Fruit fly (Drosophila melanogaster) whole organism, wandering third instar larva: ENCODE data around the gene Cht7.
A peak's percentile ranks its signal among the peaks of the same experiment; 100 is the strongest.

Experiments used
- Abd-B ChIP-seq: fragments of >200 bp; optimal IDR thresholded peaks from 2 replicates; lab custom pipeline; 2017; ENCODE audit warnings: missing biosample characterization, missing genetic modification characterization
- CG32264 ChIP-seq: fragments of 200-800 bp; sonication (Bioruptor generic); optimal IDR thresholded peaks from 2 replicates; lab custom pipeline; 2016; ENCODE audit warnings: missing biosample characterization, missing genetic modification characterization
- CG9705 ChIP-seq: fragments of 200-800 bp; sonication (Bioruptor generic); optimal IDR thresholded peaks from 2 replicates; lab custom pipeline; 2018; ENCODE audit warnings: missing biosample characterization, mild to moderate bottlenecking, missing genetic modification characterization
- CrebA ChIP-seq: fragments of 200-800 bp; sonication (Bioruptor generic); optimal IDR thresholded peaks from 2 replicates; lab custom pipeline; 2016; ENCODE audit warnings: missing biosample characterization, mild to moderate bottlenecking, missing genetic modification characterization, borderline replicate concordance
- Dfd ChIP-seq: fragments of >200 bp; optimal IDR thresholded peaks from 2 replicates; lab custom pipeline; 2017; ENCODE audit warnings: missing biosample characterization, missing genetic modification characterization
- Dif ChIP-seq: fragments of 200-275, 200-300 bp; sonication (Bioruptor generic); optimal IDR thresholded peaks from 2 replicates; lab custom pipeline; 2018; ENCODE audit warnings: missing biosample characterization, missing genetic modification characterization; ENCODE audit not compliant: partially characterized antibody
- GATAd ChIP-seq: sonication (Bioruptor generic); optimal IDR thresholded peaks from 2 replicates; lab custom pipeline; 2016; ENCODE audit warnings: missing biosample characterization, missing genetic modification characterization
- HLH106 ChIP-seq: fragments of 200-800 bp; optimal IDR thresholded peaks from 3 replicates; lab custom pipeline; 2019; ENCODE audit warnings: missing biosample characterization, mild to moderate bottlenecking, missing genetic modification characterization, moderate library complexity
- Hnf4 ChIP-seq: fragments of 200-800 bp; sonication (Bioruptor generic); optimal IDR thresholded peaks from 2 replicates; lab custom pipeline; 2016; ENCODE audit warnings: missing biosample characterization, mild to moderate bottlenecking, missing genetic modification characterization
- Hr78 ChIP-seq: fragments of >200 bp; optimal IDR thresholded peaks from 2 replicates; lab custom pipeline; 2017; ENCODE audit warnings: missing biosample characterization, missing genetic modification characterization
- Jra ChIP-seq: sonication (Bioruptor generic); optimal IDR thresholded peaks from 2 replicates; lab custom pipeline; 2016; ENCODE audit warnings: missing biosample characterization, missing genetic modification characterization
- Mio ChIP-seq: sonication (Bioruptor generic); optimal IDR thresholded peaks from 2 replicates; lab custom pipeline; 2016; ENCODE audit warnings: missing biosample characterization, missing genetic modification characterization
- Myc ChIP-seq: fragments of >200 bp; optimal IDR thresholded peaks from 2 replicates; lab custom pipeline; 2017
- N ChIP-seq: fragments of >200 bp; optimal IDR thresholded peaks from 2 replicates; lab custom pipeline; 2018; ENCODE audit warnings: missing biosample characterization, missing external identifiers, missing genetic modification characterization
- OdsH ChIP-seq: fragments of 200-800 bp; sonication (Bioruptor generic); optimal IDR thresholded peaks from 2 replicates; lab custom pipeline; 2016; ENCODE audit warnings: missing biosample characterization, mild to moderate bottlenecking, missing genetic modification characterization
- Rel ChIP-seq, 2 experiments: fragments of 200-800 bp; sonication (Bioruptor generic) in 1 of 2; optimal IDR thresholded peaks; 2 replicates in 1 of 2; 3 replicates in 1 of 2; lab custom pipeline; 2016 to 2019; ENCODE audit warnings: mild to moderate bottlenecking in 2 of 2, missing biosample characterization in 2 of 2, missing genetic modification characterization in 2 of 2, moderate library complexity in 1 of 2
- Sp1 ChIP-seq: fragments of 200-800 bp; sonication (Bioruptor generic); optimal IDR thresholded peaks from 3 replicates; lab custom pipeline; 2019; ENCODE audit warnings: missing biosample characterization, mild to moderate bottlenecking, missing genetic modification characterization, moderate library complexity
- br ChIP-seq: fragments of 200-800 bp; sonication (Bioruptor generic); optimal IDR thresholded peaks from 2 replicates; lab custom pipeline; 2016; ENCODE audit warnings: missing biosample characterization, missing genetic modification characterization
- brk ChIP-seq: fragments of 200-800 bp; sonication (Bioruptor generic); optimal IDR thresholded peaks from 2 replicates; lab custom pipeline; 2016; ENCODE audit warnings: missing biosample characterization, mild to moderate bottlenecking, missing genetic modification characterization
- dmrt93B ChIP-seq: fragments of 200-800 bp; sonication (Bioruptor generic); optimal IDR thresholded peaks from 2 replicates; lab custom pipeline; 2018; ENCODE audit warnings: missing biosample characterization, mild to moderate bottlenecking, missing genetic modification characterization
- dsf ChIP-seq: sonication (Bioruptor generic); optimal IDR thresholded peaks from 2 replicates; lab custom pipeline; 2016; ENCODE audit warnings: missing biosample characterization, missing genetic modification characterization, borderline replicate concordance
- ey ChIP-seq: fragments of 200-800 bp; sonication (Bioruptor generic); optimal IDR thresholded peaks from 2 replicates; lab custom pipeline; 2016; ENCODE audit warnings: missing biosample characterization, missing genetic modification characterization
- foxo ChIP-seq, 2 experiments: fragments of 200-800 bp; sonication (Bioruptor generic); optimal IDR thresholded peaks; 2 replicates in 1 of 2; 3 replicates in 1 of 2; lab custom pipeline; 2016 to 2017; ENCODE audit warnings: missing biosample characterization in 2 of 2, missing genetic modification characterization in 2 of 2
- fru ChIP-seq: fragments of 200-800 bp; sonication (Bioruptor generic); optimal IDR thresholded peaks from 3 replicates; lab custom pipeline; 2016; ENCODE audit warnings: missing biosample characterization, mild to moderate bottlenecking, missing genetic modification characterization
- h ChIP-seq: fragments of 200-800 bp; sonication (Bioruptor generic); optimal IDR thresholded peaks from 3 replicates; lab custom pipeline; 2016; ENCODE audit warnings: missing biosample characterization, mild to moderate bottlenecking, missing genetic modification characterization
- jim ChIP-seq: fragments of 175-275, 200-325 bp; sonication (Bioruptor generic); optimal IDR thresholded peaks from 2 replicates; lab custom pipeline; 2016; ENCODE audit warnings: missing biosample characterization, mild to moderate bottlenecking, missing genetic modification characterization
- lola ChIP-seq: fragments of >200 bp; optimal IDR thresholded peaks from 2 replicates; lab custom pipeline; 2017; ENCODE audit warnings: missing biosample characterization, missing genetic modification characterization
- pan ChIP-seq: fragments of >200 bp; optimal IDR thresholded peaks from 2 replicates; lab custom pipeline; 2017
- psq ChIP-seq: fragments of 200-800 bp; sonication (Bioruptor generic); optimal IDR thresholded peaks from 3 replicates; lab custom pipeline; 2017; ENCODE audit warnings: missing biosample characterization, mild to moderate bottlenecking, missing genetic modification characterization, moderate library complexity
- rgr ChIP-seq: fragments of 200-800 bp; sonication (Bioruptor generic); optimal IDR thresholded peaks from 3 replicates; lab custom pipeline; 2016; ENCODE audit warnings: missing biosample characterization, mild to moderate bottlenecking, missing genetic modification characterization
- sage ChIP-seq: fragments of 200-800 bp; sonication (Bioruptor generic); optimal IDR thresholded peaks from 2 replicates; lab custom pipeline; 2016; ENCODE audit warnings: missing biosample characterization, mild to moderate bottlenecking, missing genetic modification characterization
- sv ChIP-seq: fragments of 200-800 bp; sonication (Bioruptor generic); optimal IDR thresholded peaks from 3 replicates; lab custom pipeline; 2016; ENCODE audit warnings: missing biosample characterization, missing genetic modification characterization
- tai ChIP-seq: sonication (Bioruptor generic); optimal IDR thresholded peaks from 2 replicates; lab custom pipeline; 2016; ENCODE audit warnings: missing biosample characterization, missing genetic modification characterization
- usp ChIP-seq: fragments of >200 bp; optimal IDR thresholded peaks from 2 replicates; lab custom pipeline; 2017; ENCODE audit warnings: missing biosample characterization, missing genetic modification characterization
- woc ChIP-seq: sonication (Bioruptor generic); optimal IDR thresholded peaks from 2 replicates; lab custom pipeline; 2016; ENCODE audit warnings: missing biosample characterization, mild to moderate bottlenecking, missing genetic modification characterization

The Cht7 gene

dm6 chr3L:3074380-3074779 is 32.4 kb downstream of the Cht7 start:
- peak; percentile 1 for TF ChIP-seq rgr
- TF ChIP-seq tai, result no peak
- TF ChIP-seq jim (GFP tag; lab: Kevin White, UChicago), result no peak
- TF ChIP-seq Dif (GFP tag; lab: Kevin White, UChicago), result no peak
- TF ChIP-seq psq (GFP tag; lab: Kevin White, UChicago), result peak; percentile 2
- no peak for TF ChIP-seq Jra (GFP tag; lab: Kevin White, UChicago)
- TF ChIP-seq foxo (GFP tag; optimal IDR thresholded peaks at IDR 0.05; lab: Kevin White, UChicago), result peak in 1 of 2 experiments; percentile 45
- no peak for TF ChIP-seq CG32264 (GFP tag; lab: Kevin White, UChicago)
- no peak for TF ChIP-seq usp (GFP tag; lab: Kevin White, UChicago)
- peak; percentile 41 for TF ChIP-seq dmrt93B
- peak; percentile 29 for TF ChIP-seq ey
- TF ChIP-seq Hnf4 (GFP tag; lab: Kevin White, UChicago), result no peak
- TF ChIP-seq woc (GFP tag; lab: Kevin White, UChicago), result peak; percentile 61
- TF ChIP-seq HLH106 (tag; lab: Kevin White, UChicago), result peak; percentile 39
- no peak for TF ChIP-seq brk (GFP tag; lab: Kevin White, UChicago)
- TF ChIP-seq Abd-B (GFP tag; lab: Kevin White, UChicago), result no peak
- no peak for TF ChIP-seq br
- TF ChIP-seq h (GFP tag; lab: Kevin White, UChicago), result peak; percentile 44
- TF ChIP-seq CrebA, result no peak
- TF ChIP-seq sage (GFP tag; lab: Kevin White, UChicago), result no peak
- peak; percentile 47 for TF ChIP-seq Sp1 (GFP tag; lab: Kevin White, UChicago)
- peak; percentile 44 for TF ChIP-seq OdsH (GFP tag; lab: Kevin White, UChicago)
- TF ChIP-seq Myc (lab: Kevin White, UChicago), result no peak
- no peak for TF ChIP-seq GATAd (GFP tag; lab: Kevin White, UChicago)
- TF ChIP-seq lola (GFP tag; lab: Kevin White, UChicago), result no peak
- TF ChIP-seq Rel (GFP tag; optimal IDR thresholded peaks at IDR 0.05; lab: Kevin White, UChicago), result no peak
- no peak for TF ChIP-seq Rel (tag; optimal IDR thresholded peaks at IDR 0.05; lab: Kevin White, UChicago)
- no peak for TF ChIP-seq pan (lab: Kevin White, UChicago)
- TF ChIP-seq fru (GFP tag; lab: Kevin White, UChicago), result peak; percentile 32
- TF ChIP-seq, all 38 proteins: peak for 11

dm6 chr3L:3073460-3073859 is 33.3 kb downstream of the Cht7 start:
- TF ChIP-seq N (no peak), Hr78 (GFP tag; lab: Kevin White, UChicago) (no peak), HLH106 (tag; lab: Kevin White, UChicago) (peak; percentile 43), ey (peak; percentile 10), br (peak; percentile 21), lola (GFP tag; lab: Kevin White, UChicago) (no peak), h (GFP tag; lab: Kevin White, UChicago) (peak; percentile 54), Mio (GFP tag; lab: Kevin White, UChicago) (no peak), foxo (GFP tag; optimal IDR thresholded peaks at IDR 0.05; lab: Kevin White, UChicago) (peak in 1 of 2 experiments; percentile 50), Sp1 (GFP tag; lab: Kevin White, UChicago) (peak; percentile 20), CG9705 (GFP tag; lab: Kevin White, UChicago) (peak; percentile 2), fru (GFP tag; lab: Kevin White, UChicago) (peak; percentile 52)

DNA sequence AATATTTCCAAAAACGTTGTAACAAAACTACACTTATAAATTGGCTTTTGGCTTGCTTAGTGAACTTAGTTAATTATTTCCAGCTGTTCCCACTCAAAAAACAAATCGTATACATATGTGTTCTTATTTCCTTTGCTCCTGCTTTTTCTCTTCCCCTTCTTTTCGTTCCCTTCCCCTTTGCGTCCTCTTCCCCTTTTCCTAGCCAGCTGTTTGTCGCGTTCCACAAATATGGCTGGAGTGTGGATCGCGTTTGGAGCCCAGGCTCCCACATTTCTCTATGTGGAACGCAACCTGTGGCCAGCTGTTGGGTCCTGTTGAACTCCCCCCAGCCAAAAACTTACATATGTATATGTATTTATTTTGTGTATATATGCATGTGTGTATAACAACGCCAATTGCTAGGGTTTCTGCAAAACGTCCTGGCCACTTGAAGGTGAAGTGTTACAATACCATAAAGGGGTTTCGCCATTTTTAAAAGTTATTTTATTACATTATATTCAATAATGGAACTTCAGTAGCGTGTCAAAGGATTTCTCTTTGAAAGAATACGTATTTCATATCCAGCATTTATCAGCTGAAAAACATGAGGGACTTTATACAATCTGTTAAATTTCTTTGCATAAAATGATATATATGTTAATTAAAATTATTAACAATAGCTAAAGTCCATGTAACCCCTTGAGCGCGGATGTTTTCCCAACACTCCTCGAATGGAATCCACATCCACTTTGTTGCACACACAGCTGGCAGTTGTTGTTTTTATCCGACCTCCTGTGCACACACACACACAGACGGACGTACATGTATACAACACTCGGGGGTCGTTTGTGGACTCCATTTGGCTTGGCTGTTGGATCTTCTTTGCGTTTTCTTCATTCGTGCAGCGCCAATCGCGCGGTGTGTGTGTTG is 34.8 kb downstream of the Cht7 start:
- TF ChIP-seq Dfd (GFP tag; lab: Kevin White, UChicago), result peak; percentile 17
- TF ChIP-seq pan (lab: Kevin White, UChicago), result no peak
- peak; percentile 47 for TF ChIP-seq psq (GFP tag; lab: Kevin White, UChicago)
- peak; percentile 5 for TF ChIP-seq Dif (GFP tag; lab: Kevin White, UChicago)
- peak; percentile 15 for TF ChIP-seq OdsH (GFP tag; lab: Kevin White, UChicago)
- no peak for TF ChIP-seq sv
- no peak for TF ChIP-seq CrebA
- TF ChIP-seq jim (GFP tag; lab: Kevin White, UChicago), result no peak
- TF ChIP-seq foxo (GFP tag; optimal IDR thresholded peaks at IDR 0.05; lab: Kevin White, UChicago), result peak in 1 of 2 experiments; percentile 31
- no peak for TF ChIP-seq Jra (GFP tag; lab: Kevin White, UChicago)
- TF ChIP-seq Myc (lab: Kevin White, UChicago), result no peak
- peak; percentile 39 for TF ChIP-seq fru (GFP tag; lab: Kevin White, UChicago)
- no peak for TF ChIP-seq tai
- no peak for TF ChIP-seq dsf (GFP tag; lab: Kevin White, UChicago)
- no peak for TF ChIP-seq ey
